Worm (Caenorhabditis elegans): Measurements from ENCODE around the gene F17E9.18.
"Not testable (repeated sequence)": the region's sequence is repeated elsewhere in the genome, so short reads cannot be mapped to it uniquely, and the experiment has no call there.

The F17E9.18 gene

ce11 chrIV:8359716-8360407 is 12.9 kb upstream of the F17E9.18 start, which contains the start of gene D2096.5:
Gene D2096.5, minus strand, starts transcription at chrIV:8359766.
- peak; percentile 63 for TF ChIP-seq C34F6.9 (tag; optimal IDR thresholded peaks at IDR 0.05)
- no peak for TF ChIP-seq ZK546.5 (tag; optimal IDR thresholded peaks at IDR 0.05)
- TF ChIP-seq unc-55 (GFP tag; optimal IDR thresholded peaks at IDR 0.05) = peak; percentile 36

DNA sequence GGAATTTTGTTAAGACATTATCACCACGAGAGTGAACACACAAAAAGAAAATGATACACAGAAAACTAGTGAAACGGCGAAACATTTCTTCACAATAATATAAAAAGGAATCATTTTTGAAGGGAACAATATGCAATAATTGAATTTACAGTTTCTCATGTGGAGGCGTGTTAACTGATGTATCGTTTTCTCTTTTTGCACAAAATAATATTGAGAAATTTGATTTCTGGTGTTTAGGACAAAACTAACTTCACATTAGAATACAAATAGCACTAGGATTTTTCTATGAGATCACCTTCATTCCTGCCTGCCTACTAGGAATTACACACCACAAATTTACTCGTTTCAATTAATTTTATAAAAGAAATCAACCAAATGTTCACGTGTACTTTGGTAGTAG is 11.5 kb upstream of the F17E9.18 start, which contains the start of gene D2096.13:
Gene D2096.13, minus strand, starts transcription at position 101 of the 400 bp plus-strand sequence.
- TF ChIP-seq nhr-12 (tag; optimal IDR thresholded peaks at IDR 0.05) = no peak
- no peak for TF ChIP-seq peb-1 (tag; optimal IDR thresholded peaks at IDR 0.05)
- TF ChIP-seq nhr-11 (tag; optimal IDR thresholded peaks at IDR 0.05) = no peak
- TF ChIP-seq ztf-4 (tag; optimal IDR thresholded peaks at IDR 0.05) = no peak
- no peak for TF ChIP-seq nhr-6 (tag; optimal IDR thresholded peaks at IDR 0.05)
- no peak for TF ChIP-seq elt-1 (tag; optimal IDR thresholded peaks at IDR 0.05)
- no peak for TF ChIP-seq C34F6.9 (tag; optimal IDR thresholded peaks at IDR 0.05)
- TF ChIP-seq lin-13 (GFP tag; optimal IDR thresholded peaks at IDR 0.05) = no peak
- TF ChIP-seq ceh-82 (tag; optimal IDR thresholded peaks at IDR 0.05) = no peak
- TF ChIP-seq F13H6.1 (tag; optimal IDR thresholded peaks at IDR 0.05) = no peak
- no peak for TF ChIP-seq lin-39 (tag; optimal IDR thresholded peaks at IDR 0.05)
- no peak for TF ChIP-seq alr-1 (tag; optimal IDR thresholded peaks at IDR 0.05)
- TF ChIP-seq R02D3.7 (tag; optimal IDR thresholded peaks at IDR 0.05) = no peak
- no peak for TF ChIP-seq aly-2 (tag; optimal IDR thresholded peaks at IDR 0.05)
- TF ChIP-seq sma-9 (GFP tag; optimal IDR thresholded peaks at IDR 0.05) = no peak
- TF ChIP-seq sma-9 (tag; optimal IDR thresholded peaks at IDR 0.05) = no peak
- no peak for TF ChIP-seq nhr-10 (tag; optimal IDR thresholded peaks at IDR 0.05)
- no peak for TF ChIP-seq sma-3 (GFP tag; optimal IDR thresholded peaks at IDR 0.05)
- TF ChIP-seq gmeb-1 (tag; optimal IDR thresholded peaks at IDR 0.05) = no peak

ce11 chrIV:8357299-8357698 is 10.3 kb upstream of the F17E9.18 start:
- TF ChIP-seq nhr-25 (tag; optimal IDR thresholded peaks at IDR 0.05) (no peak), lin-13 (GFP tag; optimal IDR thresholded peaks at IDR 0.05) (no peak), unc-62 (GFP tag; optimal IDR thresholded peaks at IDR 0.05) (no peak), elt-1 (tag; optimal IDR thresholded peaks at IDR 0.05) (no peak), sma-3 (GFP tag; optimal IDR thresholded peaks at IDR 0.05) (no peak), nhr-21 (tag; optimal IDR thresholded peaks at IDR 0.05) (no peak), lin-11 (tag; optimal IDR thresholded peaks at IDR 0.05) (no peak), egl-27 (tag; optimal IDR thresholded peaks at IDR 0.05) (no peak), zag-1 (tag; optimal IDR thresholded peaks at IDR 0.05) (no peak), mdl-1 (tag; optimal IDR thresholded peaks at IDR 0.05) (no peak)

- no peak for TF ChIP-seq C34F6.9 (tag; optimal IDR thresholded peaks at IDR 0.05)
- TF ChIP-seq mbf-1 (tag; optimal IDR thresholded peaks at IDR 0.05) = no peak
- TF ChIP-seq nhr-23 (tag; optimal IDR thresholded peaks at IDR 0.05) = no peak
- no peak for TF ChIP-seq nhr-21 (tag; optimal IDR thresholded peaks at IDR 0.05)
- TF ChIP-seq nhr-12 (tag; optimal IDR thresholded peaks at IDR 0.05) = no peak
These were observed 8.6 kb upstream of the F17E9.18 start, which contains the start of the genes F17E9.2 and col-116 for ce11 chrIV:8355592-8355991. Gene F17E9.2, plus strand, starts transcription at chrIV:8355892. Gene col-116, plus strand, starts transcription at chrIV:8355906.

- no peak for TF ChIP-seq nhr-12 (tag; optimal IDR thresholded peaks at IDR 0.05)
- no peak for TF ChIP-seq alr-1 (tag; optimal IDR thresholded peaks at IDR 0.05)
- no peak for TF ChIP-seq elt-1 (tag; optimal IDR thresholded peaks at IDR 0.05)
- TF ChIP-seq ztf-1 (GFP tag; conservative IDR thresholded peaks at IDR 0.05) = no peak
These were observed 7.6 kb upstream of the F17E9.18 start, which contains the start of gene F17E9.3 for ce11 chrIV:8354572-8354971. Gene F17E9.3, plus strand, starts transcription at chrIV:8354872.

ce11 chrIV:8352036-8352435 is 5.1 kb upstream of the F17E9.18 start, which contains the start of gene F17E9.16:
Gene F17E9.16, plus strand, starts transcription at chrIV:8352336.
- TF ChIP-seq elt-3, mab-5, lin-11 (tag; optimal IDR thresholded peaks at IDR 0.05): not testable (repeated sequence)

All from whole organism, L2 larva.